Worm (Caenorhabditis elegans) whole organism, L4 larva: ENCODE data around the gene metr-1.

Experiments used
- F26F4.8 ChIP-seq: fragments of 200-800 bp; sonication (Bioruptor generic); conservative IDR thresholded peaks from 2 replicates; pipeline ENCODE4 v1.3.6; 2022; ENCODE audit warnings: missing genetic modification characterization, missing compliant biosample characterization
- T26A8.4 ChIP-seq: fragments of 200-800 bp; sonication (Bioruptor generic); IDR thresholded peaks from 2 replicates; pipeline ENCODE4 v1.3.6; 2022; ENCODE audit warnings: missing genetic modification characterization, missing compliant biosample characterization
- Y48G9A.11 ChIP-seq: fragments of 200-800 bp; sonication (Bioruptor generic); IDR thresholded peaks from 2 replicates; pipeline ENCODE4 v1.3.6; 2022; ENCODE audit warnings: missing genetic modification reagents, missing genetic modification characterization, missing compliant biosample characterization
- aha-1 ChIP-seq: fragments of 150-350 bp; peaks from one replicate; lab custom pipeline; 2014; ENCODE audit warnings: missing biosample characterization, missing genetic modification characterization
- ceh-28 ChIP-seq: fragments of 150-350 bp; optimal IDR thresholded peaks from 2 replicates; lab custom pipeline; 2014; ENCODE audit warnings: missing biosample characterization, missing genetic modification reagents, missing genetic modification characterization
- ceh-44 ChIP-seq: fragments of 200-800 bp; sonication (Bioruptor generic); IDR thresholded peaks from 2 replicates; pipeline ENCODE4 v1.3.6; 2022; ENCODE audit warnings: missing genetic modification reagents, missing genetic modification characterization, missing compliant biosample characterization
- daf-16 ChIP-seq, 3 experiments: sonication (generic microtip); optimal IDR thresholded peaks; 2 replicates each; lab custom pipeline; 2016 to 2017; ENCODE audit warnings: missing genetic modification characterization in 3 of 3, missing genetic modification reagents in 3 of 3, mild to moderate bottlenecking in 2 of 3, missing compliant biosample characterization in 2 of 3, missing biosample characterization in 1 of 3, moderate library complexity in 1 of 3
- daf-8 ChIP-seq: fragments of 200-800 bp; sonication (Bioruptor generic); IDR thresholded peaks from 2 replicates; pipeline ENCODE4 v1.3.6; 2022; ENCODE audit warnings: missing genetic modification characterization, missing compliant biosample characterization
- dmd-6 ChIP-seq: fragments of 200-800 bp; sonication (Bioruptor generic); IDR thresholded peaks from 2 replicates; pipeline ENCODE4 v1.3.6; 2022; ENCODE audit warnings: missing genetic modification reagents, missing genetic modification characterization, missing compliant biosample characterization
- dmd-9 ChIP-seq: fragments of 200-800 bp; sonication (Bioruptor generic); IDR thresholded peaks from 2 replicates; pipeline ENCODE4 v1.3.6; 2022; ENCODE audit warnings: missing genetic modification reagents, missing genetic modification characterization, missing compliant biosample characterization
- dpl-1 ChIP-seq: fragments of 150-350 bp; optimal IDR thresholded peaks from 2 replicates; lab custom pipeline; 2014; ENCODE audit warnings: missing biosample characterization, missing genetic modification reagents, missing genetic modification characterization
- dve-1 ChIP-seq: sonication (generic microtip); optimal IDR thresholded peaks from 2 replicates; lab custom pipeline; 2017; ENCODE audit warnings: antibody characterized with exemption, mild to moderate bottlenecking, missing genetic modification characterization, missing compliant biosample characterization; ENCODE audit not compliant: insufficient read depth
- egl-43 ChIP-seq: fragments of 200-800 bp; sonication (Bioruptor generic); IDR thresholded peaks from 2 replicates; pipeline ENCODE4 v1.3.6; 2022; ENCODE audit warnings: missing genetic modification reagents, missing genetic modification characterization, missing compliant biosample characterization
- fos-1 ChIP-seq: fragments of 150-350 bp; optimal IDR thresholded peaks from 2 replicates; lab custom pipeline; 2014; ENCODE audit warnings: missing biosample characterization, missing genetic modification characterization
- hif-1 ChIP-seq, 2 experiments: sonication (generic microtip); optimal IDR thresholded peaks; 2 replicates each; lab custom pipeline; 2016 to 2017; ENCODE audit warnings: missing compliant biosample characterization in 2 of 2, missing genetic modification characterization in 2 of 2, missing genetic modification reagents in 2 of 2, missing genotype in 2 of 2, mild to moderate bottlenecking in 1 of 2
- hlh-11 ChIP-seq: fragments of 200-800 bp; sonication (Bioruptor generic); optimal IDR thresholded peaks from 2 replicates; lab custom pipeline; 2018; ENCODE audit warnings: mild to moderate bottlenecking, missing genetic modification characterization, missing compliant biosample characterization
- lim-7 ChIP-seq: fragments of 200-800 bp; sonication (Bioruptor generic); IDR thresholded peaks from 2 replicates; pipeline ENCODE4 v1.3.6; 2022; ENCODE audit warnings: missing genetic modification characterization, missing compliant biosample characterization
- lin-15B ChIP-seq: fragments of 150-350 bp; sonication (generic microtip); optimal IDR thresholded peaks from 3 replicates; lab custom pipeline; 2014; ENCODE audit warnings: missing biosample characterization, missing genetic modification characterization
- lin-29 ChIP-seq: fragments of 200-800 bp; sonication (Bioruptor generic); IDR thresholded peaks from 2 replicates; pipeline ENCODE4 v1.3.6; 2022; ENCODE audit warnings: missing genetic modification reagents, missing genetic modification characterization, missing compliant biosample characterization
- lin-38 ChIP-seq: fragments of 200-800 bp; sonication (Bioruptor generic); IDR thresholded peaks from 2 replicates; pipeline ENCODE4 v1.3.6; 2022; ENCODE audit warnings: missing genetic modification reagents, missing genetic modification characterization, missing compliant biosample characterization
- madf-5 ChIP-seq, 2 experiments: fragments of 200-800 bp; sonication (Bioruptor generic); IDR thresholded peaks; 2 replicates each; pipeline ENCODE4 v1.3.6; 2022; ENCODE audit warnings: missing compliant biosample characterization in 2 of 2, missing genetic modification characterization in 2 of 2
- madf-9 ChIP-seq: fragments of 200-800 bp; sonication (Bioruptor generic); conservative IDR thresholded peaks from 2 replicates; pipeline ENCODE4 v1.3.6; 2022; ENCODE audit warnings: missing genetic modification reagents, missing genetic modification characterization, missing compliant biosample characterization
- mdl-1 ChIP-seq, 2 experiments: fragments of 150-350 bp in 1 of 2; sonication (generic microtip) in 1 of 2; optimal IDR thresholded peaks; 2 replicates each; lab custom pipeline; 2014 to 2017; ENCODE audit warnings: missing biosample characterization in 2 of 2, missing genetic modification characterization in 2 of 2
- mep-1 ChIP-seq: fragments of 150-350 bp; sonication (generic microtip); optimal IDR thresholded peaks from 3 replicates; lab custom pipeline; 2014; ENCODE audit warnings: missing biosample characterization, missing genetic modification characterization
- mxl-3 ChIP-seq: fragments of 200-800 bp; sonication (Bioruptor generic); optimal IDR thresholded peaks from 2 replicates; lab custom pipeline; 2018; ENCODE audit warnings: mild to moderate bottlenecking, missing genetic modification characterization, missing compliant biosample characterization
- nhr-10 ChIP-seq: fragments of 150-350 bp; optimal IDR thresholded peaks from 2 replicates; lab custom pipeline; 2014; ENCODE audit warnings: missing biosample characterization, missing genetic modification characterization
- nhr-11 ChIP-seq: fragments of 150-350 bp; optimal IDR thresholded peaks from 2 replicates; lab custom pipeline; 2014; ENCODE audit warnings: missing biosample characterization, missing genetic modification characterization
- nhr-28 ChIP-seq: fragments of 150-350 bp; optimal IDR thresholded peaks from 2 replicates; lab custom pipeline; 2014; ENCODE audit warnings: missing biosample characterization, missing genetic modification characterization
- nhr-6 ChIP-seq: fragments of 150-350 bp; optimal IDR thresholded peaks from 2 replicates; lab custom pipeline; 2014; ENCODE audit warnings: missing biosample characterization, missing genetic modification characterization
- pha-4 ChIP-seq, 2 experiments: fragments of 150-350 bp in 1 of 2; fragments of 200-800 bp in 1 of 2; sonication (Bioruptor generic) in 1 of 2; IDR thresholded peaks in 1 of 2; optimal IDR thresholded peaks in 1 of 2; 2 replicates each; pipeline versions ENCODE4 v1.3.6 to Lab custom; 2014 to 2022; ENCODE audit warnings: missing genetic modification characterization in 2 of 2, missing genetic modification reagents in 2 of 2, missing biosample characterization in 1 of 2, missing compliant biosample characterization in 1 of 2
- pqm-1 ChIP-seq: sonication (generic microtip); optimal IDR thresholded peaks from 2 replicates; lab custom pipeline; 2017; ENCODE audit warnings: missing biosample characterization, missing genetic modification characterization
- rbr-2 ChIP-seq: sonication (generic microtip); optimal IDR thresholded peaks from 2 replicates; lab custom pipeline; 2016; ENCODE audit warnings: missing genotype, missing genetic modification characterization, missing compliant biosample characterization
- sdz-12 ChIP-seq: fragments of 200-800 bp; sonication (Bioruptor generic); optimal IDR thresholded peaks from 2 replicates; lab custom pipeline; 2018; ENCODE audit warnings: mild to moderate bottlenecking, missing genetic modification characterization, missing compliant biosample characterization
- snpc-1.2 ChIP-seq: fragments of 200-800 bp; sonication (Bioruptor generic); IDR thresholded peaks from 2 replicates; pipeline ENCODE4 v1.3.6; 2022; ENCODE audit warnings: missing genetic modification reagents, missing genetic modification characterization, missing compliant biosample characterization
- tra-1 ChIP-seq: fragments of 200-800 bp; sonication (Bioruptor generic); IDR thresholded peaks from 2 replicates; pipeline ENCODE4 v1.3.6; 2022; ENCODE audit warnings: missing genetic modification reagents, missing genetic modification characterization, missing compliant biosample characterization
- unc-62 ChIP-seq, 3 experiments: fragments of 150-350 bp in 1 of 3; sonication (generic microtip); optimal IDR thresholded peaks in 2 of 3; peaks in 1 of 3; 1 replicate in 1 of 3; 2 replicates in 2 of 3; lab custom pipeline; 2014 to 2017; ENCODE audit warnings: missing biosample characterization in 3 of 3, missing genetic modification characterization in 3 of 3, missing genetic modification reagents in 3 of 3, missing genotype in 1 of 3
- zfp-2 ChIP-seq: sonication (generic microtip); optimal IDR thresholded peaks from 2 replicates; lab custom pipeline; 2016; ENCODE audit warnings: mild to moderate bottlenecking, missing genetic modification characterization, missing compliant biosample characterization
- ztf-7 ChIP-seq: fragments of 150-350 bp; optimal IDR thresholded peaks from 2 replicates; lab custom pipeline; 2014; ENCODE audit warnings: missing biosample characterization, missing genetic modification characterization

metr-1 gene

ce11 chrII:10947317-10947716, 21.0 kb downstream of the metr-1 start, which contains the start of the genes tceb-3 and gskl-1:
tceb-3 (minus strand) TSS chrII:10947417.
gskl-1 (plus strand) TSS chrII:10947559.
- TF ChIP-seq mep-1 (tag; lab: Kevin White, UChicago) (no peak), madf-5 (GFP tag; IDR thresholded peaks at IDR 0.05; lab: Robert Waterston, UW) (no peak), lin-38 (GFP tag; lab: Robert Waterston, UW) (no peak), ceh-28 (tag; lab: Kevin White, UChicago) (no peak), ceh-44 (GFP tag; lab: Robert Waterston, UW) (no peak), daf-8 (no peak), nhr-10 (no peak), hif-1 (tag; optimal IDR thresholded peaks at IDR 0.05; lab: Kevin White, UChicago) (no peak), snpc-1.2 (GFP tag; lab: Robert Waterston, UW) (no peak), nhr-6 (tag; lab: Kevin White, UChicago) (no peak), lin-15B (tag; lab: Kevin White, UChicago) (no peak), zfp-2 (tag; lab: Kevin White, UChicago) (no peak), sdz-12 (GFP tag; lab: Kevin White, UChicago) (no peak), pha-4 (GFP tag; IDR thresholded peaks at IDR 0.05; lab: Robert Waterston, UW) (no peak), pha-4 (tag; optimal IDR thresholded peaks at IDR 0.05; lab: Kevin White, UChicago) (no peak), nhr-11 (no peak), madf-9 (GFP tag; lab: Robert Waterston, UW) (no peak), Y48G9A.11 (no peak), T26A8.4 (GFP tag; lab: Robert Waterston, UW) (no peak), lin-29 (GFP tag; lab: Robert Waterston, UW) (no peak), dmd-9 (no peak)

ce11 chrII:10948236-10949025, 22.1 kb downstream of the metr-1 start:
- TF ChIP-seq dmd-9 = no peak
- peak in 1 of 2 experiments; percentile 9 for TF ChIP-seq unc-62 (GFP tag; optimal IDR thresholded peaks at IDR 0.05 in 1 of 2; lab: Kevin White, UChicago)
- TF ChIP-seq unc-62 (tag; optimal IDR thresholded peaks at IDR 0.05; lab: Kevin White, UChicago) = no peak
- TF ChIP-seq tra-1 (GFP tag; lab: Robert Waterston, UW) = no peak
- TF ChIP-seq dpl-1 (GFP tag; lab: Kevin White, UChicago) = peak; percentile 10
- peak; percentile 53 for TF ChIP-seq lin-38 (GFP tag; lab: Robert Waterston, UW)
- no peak for TF ChIP-seq nhr-10
- no peak for TF ChIP-seq egl-43 (GFP tag; lab: Robert Waterston, UW)
- no peak for TF ChIP-seq ztf-7 (tag; lab: Kevin White, UChicago)
- no peak for TF ChIP-seq rbr-2 (tag; lab: Kevin White, UChicago)
- TF ChIP-seq nhr-6 (tag; lab: Kevin White, UChicago) = no peak
- no peak for TF ChIP-seq F26F4.8
- TF ChIP-seq aha-1 (tag; lab: Kevin White, UChicago) = peak; percentile 20

ce11 chrII:10949383-10949782, 23.0 kb downstream of the metr-1 start:
- TF ChIP-seq dve-1 (tag; lab: Kevin White, UChicago) (peak; percentile 32), pqm-1 (tag; lab: Kevin White, UChicago) (peak; percentile 69), dmd-6 (GFP tag; lab: Robert Waterston, UW) (peak; percentile 41; the same call in 1 of the 2 replicates), mdl-1 (tag; optimal IDR thresholded peaks at IDR 0.05; lab: Kevin White, UChicago) (no peak), hif-1 (tag; optimal IDR thresholded peaks at IDR 0.05; lab: Kevin White, UChicago) (no peak), daf-8 (no peak), zfp-2 (tag; lab: Kevin White, UChicago) (no peak), lin-15B (tag; lab: Kevin White, UChicago) (no peak), daf-16 (GFP tag; optimal IDR thresholded peaks at IDR 0.05; lab: Kevin White, UChicago) (no peak), daf-16 (tag; optimal IDR thresholded peaks at IDR 0.05; lab: Kevin White, UChicago) (peak; percentile 74), mxl-3 (GFP tag; lab: Kevin White, UChicago) (peak; percentile 32), fos-1 (tag; lab: Kevin White, UChicago) (no peak), lim-7 (GFP tag; lab: Robert Waterston, UW) (no peak), nhr-28 (peak; percentile 99), Y48G9A.11 (no peak), unc-62 (GFP tag; optimal IDR thresholded peaks at IDR 0.05 in 1 of 2; lab: Kevin White, UChicago) (peak in 1 of 2 experiments; percentile 14), unc-62 (tag; optimal IDR thresholded peaks at IDR 0.05; lab: Kevin White, UChicago) (no peak), hlh-11 (peak; percentile 39)
